Worm (Caenorhabditis elegans): ENCODE data around the gene tpra-1.

DNA sequence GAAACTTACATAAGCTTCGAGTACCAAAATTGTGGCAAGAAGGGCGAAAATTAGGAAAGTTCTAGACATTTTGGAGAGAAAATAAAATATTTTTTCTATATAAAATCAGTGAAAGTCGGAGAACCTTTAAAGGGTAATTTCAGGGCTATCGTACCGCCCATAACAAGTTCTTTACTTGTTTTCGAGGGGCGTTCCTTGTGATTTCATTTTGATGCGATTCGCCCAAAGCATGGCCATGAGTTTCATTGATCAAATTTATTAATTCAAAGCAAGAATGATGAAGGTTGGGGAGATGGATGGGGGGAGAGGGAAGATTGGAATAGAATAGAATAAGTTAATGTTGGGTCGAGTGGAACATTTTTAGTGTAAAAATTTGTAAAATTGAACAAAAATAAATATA lies 40.3 kb upstream of the tpra-1 start, which contains the start of gene C27B7.9:
- TF ChIP-seq fos-1 (tag; optimal IDR thresholded peaks at IDR 0.05) = no peak
- TF ChIP-seq fkh-10 (GFP tag; optimal IDR thresholded peaks at IDR 0.05) = no peak
- no peak for TF ChIP-seq nfya-1 (tag; optimal IDR thresholded peaks at IDR 0.05; ENCODE audit: insufficient read depth)
- TF ChIP-seq nhr-76 (tag; optimal IDR thresholded peaks at IDR 0.05) = no peak
- TF ChIP-seq ceh-9 (tag; optimal IDR thresholded peaks at IDR 0.05) = no peak
- no peak for TF ChIP-seq nhr-237 (tag; optimal IDR thresholded peaks at IDR 0.05)
- no peak for TF ChIP-seq mdl-1 (tag; optimal IDR thresholded peaks at IDR 0.05)
- no peak for TF ChIP-seq ztf-4 (tag; optimal IDR thresholded peaks at IDR 0.05)
- no peak for TF ChIP-seq lin-39 (tag; optimal IDR thresholded peaks at IDR 0.05)
- TF ChIP-seq unc-39 (tag; optimal IDR thresholded peaks at IDR 0.05) = no peak
- TF ChIP-seq daf-12 (tag; optimal IDR thresholded peaks at IDR 0.05) = no peak
- TF ChIP-seq zag-1 (tag; optimal IDR thresholded peaks at IDR 0.05) = no peak
- no peak for TF ChIP-seq unc-62 (GFP tag; optimal IDR thresholded peaks at IDR 0.05)

Data from whole organism, L3 larva.